Fruit fly (Drosophila melanogaster) whole organism, pupa: ENCODE data around the gene CG43672.

Experiments used
- CG10348 ChIP-seq: fragments of 200-800 bp; sonication (Bioruptor generic); IDR thresholded peaks from 2 replicates; pipeline ENCODE4 v1.3.6; 2022; ENCODE audit warnings: missing biosample characterization, missing genetic modification characterization
- CG12605 ChIP-seq: fragments of 200-800 bp; sonication (Bioruptor generic); IDR thresholded peaks from 2 replicates; pipeline ENCODE4 v1.3.6; 2022; ENCODE audit warnings: missing biosample characterization, missing genetic modification characterization
- CG13204 ChIP-seq: fragments of 200-800 bp; sonication (Bioruptor generic); optimal IDR thresholded peaks from 2 replicates; lab custom pipeline; 2018; ENCODE audit warnings: missing biosample characterization, mild to moderate bottlenecking, missing genetic modification characterization, moderate library complexity
- CG14655 ChIP-seq: fragments of 200-800 bp; sonication (Bioruptor generic); optimal IDR thresholded peaks from 3 replicates; lab custom pipeline; 2017; ENCODE audit warnings: mild to moderate bottlenecking, missing biosample characterization, missing genetic modification reagents, missing genetic modification characterization
- CG17806 ChIP-seq: fragments of 200-800 bp; sonication (Bioruptor generic); optimal IDR thresholded peaks from 2 replicates; lab custom pipeline; 2018; ENCODE audit warnings: missing biosample characterization, mild to moderate bottlenecking, missing genetic modification characterization, moderate library complexity
- CG34367 ChIP-seq: fragments of 200-800 bp; sonication (Bioruptor generic); optimal IDR thresholded peaks from 2 replicates; lab custom pipeline; 2018; ENCODE audit warnings: missing biosample characterization, mild to moderate bottlenecking, missing genetic modification characterization
- CG4496 ChIP-seq: fragments of 200-800 bp; sonication (Bioruptor generic); IDR thresholded peaks from 3 replicates; pipeline ENCODE4 v1.3.6; 2022; ENCODE audit warnings: missing biosample characterization, missing genetic modification characterization
- CG8159 ChIP-seq: fragments of 200-800 bp; sonication (Bioruptor generic); optimal IDR thresholded peaks from 3 replicates; lab custom pipeline; 2018; ENCODE audit warnings: missing biosample characterization, mild to moderate bottlenecking, missing genetic modification characterization, moderate library complexity
- CG8301 ChIP-seq: fragments of 200-800 bp; sonication (Bioruptor generic); optimal IDR thresholded peaks from 2 replicates; lab custom pipeline; 2018; ENCODE audit warnings: missing biosample characterization, mild to moderate bottlenecking, missing genetic modification characterization
- EcR ChIP-seq: fragments of 200-800 bp; sonication (Bioruptor generic); optimal IDR thresholded peaks from 3 replicates; lab custom pipeline; 2019; ENCODE audit warnings: missing biosample characterization, missing genetic modification characterization, mild to moderate bottlenecking, moderate library complexity, missing genetic modification reagents
- Ets98B ChIP-seq: fragments of 200-800 bp; sonication (Bioruptor generic); IDR thresholded peaks from 2 replicates; pipeline ENCODE4 v1.3.6; 2022; ENCODE audit warnings: missing biosample characterization, missing genetic modification characterization
- Pif1A ChIP-seq: fragments of 200-800 bp; sonication (Bioruptor generic); optimal IDR thresholded peaks from 3 replicates; lab custom pipeline; 2016; ENCODE audit warnings: missing biosample characterization, missing genetic modification characterization

dm6 chrX:15769457-15769856 lies 3.3 kb upstream of the CG43672 start, which contains the start of gene CG33172:
- no peak for TF ChIP-seq CG13204 (GFP tag; lab: Kevin White, UChicago)
- no peak for TF ChIP-seq CG34367 (tag; lab: Kevin White, UChicago)
- no peak for TF ChIP-seq CG17806 (tag; lab: Kevin White, UChicago)
- TF ChIP-seq CG10348 (GFP tag; lab: Robert Waterston, UW): no peak
- no peak for TF ChIP-seq CG8159
- no peak for TF ChIP-seq EcR (GFP tag; lab: Kevin White, UChicago)
- no peak for TF ChIP-seq Pif1A (GFP tag; lab: Kevin White, UChicago)
- TF ChIP-seq Ets98B (GFP tag; lab: Robert Waterston, UW): no peak
- no peak for TF ChIP-seq CG12605
- no peak for TF ChIP-seq CG4496 (GFP tag; lab: Robert Waterston, UW)
- TF ChIP-seq CG14655 (GFP tag; lab: Kevin White, UChicago): no peak
- TF ChIP-seq CG8301: no peak
